Fruit fly (Drosophila melanogaster) whole organism, embryonic: ENCODE data around the gene CG42268.

Experiments used
- Adf1 ChIP-seq: fragments of 200-800 bp; sonication (Bioruptor generic); IDR thresholded peaks from 2 replicates; pipeline ENCODE4 v1.3.6; 2022; ENCODE audit warnings: missing biosample characterization, missing genetic modification characterization
- Asciz ChIP-seq: fragments of 200-800 bp; sonication (Bioruptor generic); optimal IDR thresholded peaks from 2 replicates; lab custom pipeline; 2017; ENCODE audit warnings: missing biosample characterization, mild to moderate bottlenecking, missing genetic modification characterization, missing genetic modification reagents
- Atf-2 ChIP-seq: fragments of 200-800 bp; sonication (Bioruptor generic); optimal IDR thresholded peaks from 2 replicates; lab custom pipeline; 2016; ENCODE audit warnings: missing biosample characterization, missing genetic modification characterization
- B-H1 ChIP-seq: fragments of 200-800 bp; sonication (Bioruptor generic); IDR thresholded peaks from 3 replicates; pipeline ENCODE4 v1.3.6; 2022; ENCODE audit warnings: missing biosample characterization, missing genetic modification characterization
- CG10209 ChIP-seq: fragments of 200-800 bp; sonication (Bioruptor generic); optimal IDR thresholded peaks from 3 replicates; lab custom pipeline; 2017; ENCODE audit warnings: missing biosample characterization, mild to moderate bottlenecking, missing genetic modification characterization, missing genetic modification reagents
- CG10366 ChIP-seq: fragments of 200-800 bp; sonication (Bioruptor generic); IDR thresholded peaks from 2 replicates; pipeline ENCODE4 v1.3.6; 2022; ENCODE audit warnings: missing biosample characterization, missing genetic modification characterization
- CG11560 ChIP-seq: fragments of 200-800 bp; sonication (Bioruptor generic); IDR thresholded peaks from 3 replicates; pipeline ENCODE4 v1.3.6; 2022; ENCODE audit warnings: missing biosample characterization, missing genetic modification characterization
- CG11696 ChIP-seq: fragments of 200-800 bp; sonication (Bioruptor generic); IDR thresholded peaks from 2 replicates; pipeline ENCODE4 v1.3.6; 2022; ENCODE audit warnings: missing biosample characterization, missing genetic modification characterization
- CG11723 ChIP-seq: fragments of 200-800 bp; sonication (Bioruptor generic); optimal IDR thresholded peaks from 2 replicates; lab custom pipeline; 2017; ENCODE audit warnings: missing biosample characterization, mild to moderate bottlenecking, missing genetic modification characterization
- CG12942 ChIP-seq: fragments of 200-800 bp; sonication (Bioruptor generic); optimal IDR thresholded peaks from 3 replicates; lab custom pipeline; 2016; ENCODE audit warnings: missing biosample characterization, missing genetic modification characterization
- CG16779 ChIP-seq: fragments of 200-800 bp; sonication (Bioruptor generic); IDR thresholded peaks from 2 replicates; pipeline ENCODE4 v1.3.6; 2022; ENCODE audit warnings: missing biosample characterization, missing genetic modification characterization
- CG17568 ChIP-seq: fragments of 200-800 bp; sonication (Bioruptor generic); optimal IDR thresholded peaks from 2 replicates; lab custom pipeline; 2018; ENCODE audit warnings: missing biosample characterization, mild to moderate bottlenecking, missing genetic modification characterization, moderate library complexity
- CG18011 ChIP-seq: fragments of 200-800 bp; sonication (Bioruptor generic); optimal IDR thresholded peaks from 2 replicates; lab custom pipeline; 2017; ENCODE audit warnings: missing biosample characterization, missing genetic modification characterization, mild to moderate bottlenecking, moderate library complexity, missing genotype
- CG33213 ChIP-seq: fragments of 200-800 bp; sonication (Bioruptor generic); optimal IDR thresholded peaks from 3 replicates; lab custom pipeline; 2016; ENCODE audit warnings: missing biosample characterization, missing genetic modification characterization
- CG4282 ChIP-seq: fragments of 200-800 bp; sonication (Bioruptor generic); optimal IDR thresholded peaks from 2 replicates; lab custom pipeline; 2016; ENCODE audit warnings: missing biosample characterization, missing genetic modification characterization
- CG4424 ChIP-seq: fragments of 200-800 bp; sonication (Bioruptor generic); optimal IDR thresholded peaks from 3 replicates; lab custom pipeline; 2016; ENCODE audit warnings: missing biosample characterization, missing genetic modification characterization
- CG4707 ChIP-seq: fragments of 200-800 bp; sonication (Bioruptor generic); optimal IDR thresholded peaks from 2 replicates; lab custom pipeline; 2018; ENCODE audit warnings: missing biosample characterization, mild to moderate bottlenecking, missing genetic modification characterization, moderate library complexity
- CG4820 ChIP-seq: fragments of 200-800 bp; sonication (Bioruptor generic); optimal IDR thresholded peaks from 3 replicates; lab custom pipeline; 2016; ENCODE audit warnings: missing biosample characterization, missing genetic modification characterization
- CG6272 ChIP-seq: fragments of 200-800 bp; sonication (Bioruptor generic); IDR thresholded peaks from 2 replicates; pipeline ENCODE4 v1.3.6; 2022; ENCODE audit warnings: missing biosample characterization, missing genetic modification characterization
- CG6683 ChIP-seq: fragments of 200-800 bp; sonication (Bioruptor generic); optimal IDR thresholded peaks from 2 replicates; lab custom pipeline; 2017; ENCODE audit warnings: missing biosample characterization, mild to moderate bottlenecking, missing genetic modification characterization, missing genetic modification reagents
- CG7357 ChIP-seq: fragments of 200-800 bp; sonication (Bioruptor generic); IDR thresholded peaks from 3 replicates; pipeline ENCODE4 v1.3.6; 2022; ENCODE audit warnings: missing biosample characterization, missing genetic modification characterization
- CG7786 ChIP-seq: fragments of 200-800 bp; sonication (Bioruptor generic); optimal IDR thresholded peaks from 2 replicates; lab custom pipeline; 2016; ENCODE audit warnings: missing biosample characterization, missing genetic modification characterization
- CG8359 ChIP-seq: fragments of 200-800 bp; sonication (Bioruptor generic); optimal IDR thresholded peaks from 2 replicates; lab custom pipeline; 2017; ENCODE audit warnings: missing biosample characterization, mild to moderate bottlenecking, missing genetic modification characterization, borderline replicate concordance
- CG8478 ChIP-seq: fragments of >200 bp; optimal IDR thresholded peaks from 2 replicates; lab custom pipeline; 2018
- CG9437 ChIP-seq: fragments of 200-800 bp; sonication (Bioruptor generic); optimal IDR thresholded peaks from 2 replicates; lab custom pipeline; 2018; ENCODE audit warnings: missing biosample characterization, mild to moderate bottlenecking, missing genetic modification characterization
- Camta ChIP-seq: fragments of 200-800 bp; sonication (Bioruptor generic); optimal IDR thresholded peaks from 2 replicates; lab custom pipeline; 2016; ENCODE audit warnings: missing biosample characterization, missing genetic modification characterization
- Dad ChIP-seq: fragments of 200-800 bp; sonication (Bioruptor generic); optimal IDR thresholded peaks from 3 replicates; lab custom pipeline; 2016; ENCODE audit warnings: missing biosample characterization, missing genetic modification characterization
- Elba2 ChIP-seq: fragments of 200-800 bp; sonication (Bioruptor generic); optimal IDR thresholded peaks from 3 replicates; lab custom pipeline; 2016; ENCODE audit warnings: missing biosample characterization, missing genetic modification characterization
- Ets97D ChIP-seq: fragments of 200-800 bp; sonication (Bioruptor generic); optimal IDR thresholded peaks from 3 replicates; lab custom pipeline; 2016; ENCODE audit warnings: missing biosample characterization, missing genetic modification characterization
- Hmx ChIP-seq: fragments of 200-800 bp; sonication (Bioruptor generic); optimal IDR thresholded peaks from 2 replicates; lab custom pipeline; 2016; ENCODE audit warnings: missing biosample characterization, missing genetic modification characterization
- Lpt ChIP-seq: fragments of >200 bp; optimal IDR thresholded peaks from 2 replicates; lab custom pipeline; 2018; ENCODE audit warnings: missing biosample characterization, missing genetic modification characterization
- Nf-YA ChIP-seq: fragments of 200-800 bp; sonication (Bioruptor generic); IDR thresholded peaks from 2 replicates; pipeline ENCODE4 v1.3.6; 2022; ENCODE audit warnings: missing biosample characterization, missing genetic modification characterization
- Nf-YB ChIP-seq: fragments of 200-800 bp; sonication (Bioruptor generic); optimal IDR thresholded peaks from 3 replicates; lab custom pipeline; 2019; ENCODE audit warnings: missing biosample characterization, mild to moderate bottlenecking, missing genetic modification characterization, moderate library complexity
- Opbp ChIP-seq: fragments of 200-800 bp; sonication (Bioruptor generic); IDR thresholded peaks from 3 replicates; pipeline ENCODE4 v1.3.6; 2022; ENCODE audit warnings: missing biosample characterization, missing genetic modification characterization; ENCODE audit not compliant: partially characterized antibody
- Tbp ChIP-seq: fragments of >200 bp; optimal IDR thresholded peaks from 2 replicates; lab custom pipeline; 2018; ENCODE audit warnings: missing biosample characterization, missing genetic modification characterization
- ab ChIP-seq: fragments of 200-800 bp; sonication (Bioruptor generic); optimal IDR thresholded peaks from 2 replicates; lab custom pipeline; 2016; ENCODE audit warnings: missing biosample characterization, missing genetic modification characterization
- ase ChIP-seq: fragments of 200-800 bp; sonication (Bioruptor generic); IDR thresholded peaks from 3 replicates; pipeline ENCODE4 v1.3.6; 2022; ENCODE audit warnings: missing biosample characterization, missing genetic modification characterization
- croc ChIP-seq: fragments of 200-800 bp; sonication (Bioruptor generic); conservative IDR thresholded peaks from 3 replicates; pipeline ENCODE4 v1.3.6; 2022; ENCODE audit warnings: missing biosample characterization, missing genetic modification characterization
- fd64A ChIP-seq: fragments of 200-800 bp; sonication (Bioruptor generic); optimal IDR thresholded peaks from 3 replicates; lab custom pipeline; 2018; ENCODE audit warnings: missing biosample characterization, mild to moderate bottlenecking, missing genetic modification characterization
- gcm2 ChIP-seq: fragments of 200-800 bp; sonication (Bioruptor generic); optimal IDR thresholded peaks from 2 replicates; lab custom pipeline; 2016; ENCODE audit warnings: missing biosample characterization, missing genetic modification characterization
- gt ChIP-seq: fragments of 200-800 bp; sonication (Bioruptor generic); IDR thresholded peaks from 2 replicates; pipeline ENCODE4 v1.3.6; 2022; ENCODE audit warnings: missing biosample characterization, missing genetic modification characterization
- kah ChIP-seq: fragments of 200-800 bp; sonication (Bioruptor generic); optimal IDR thresholded peaks from 2 replicates; lab custom pipeline; 2018; ENCODE audit warnings: missing biosample characterization, mild to moderate bottlenecking, missing genetic modification characterization
- lbe ChIP-seq: fragments of 200-800 bp; sonication (Bioruptor generic); optimal IDR thresholded peaks from 2 replicates; lab custom pipeline; 2016; ENCODE audit warnings: missing biosample characterization, mild to moderate bottlenecking, missing genetic modification characterization
- repo ChIP-seq: fragments of 200-800 bp; sonication (Bioruptor generic); optimal IDR thresholded peaks from 2 replicates; lab custom pipeline; 2016; ENCODE audit warnings: missing biosample characterization, missing genetic modification characterization
- rib ChIP-seq: fragments of 200-800 bp; sonication (Bioruptor generic); IDR thresholded peaks from 2 replicates; pipeline ENCODE4 v1.3.6; 2022; ENCODE audit warnings: missing biosample characterization, missing genetic modification characterization
- sc ChIP-seq, 3 experiments: fragments of >200 bp in 2 of 3; fragments of 200-800 bp in 1 of 3; sonication (Bioruptor generic) in 1 of 3; optimal IDR thresholded peaks; 2 replicates in 2 of 3; 3 replicates in 1 of 3; lab custom pipeline; 2017; ENCODE audit warnings: mild to moderate bottlenecking in 1 of 3, missing biosample characterization in 1 of 3, missing genetic modification characterization in 1 of 3, missing genetic modification reagents in 1 of 3
- sd ChIP-seq: fragments of 200-800 bp; sonication (Bioruptor generic); optimal IDR thresholded peaks from 3 replicates; lab custom pipeline; 2018; ENCODE audit warnings: missing biosample characterization, mild to moderate bottlenecking, missing genetic modification characterization, moderate library complexity
- slbo ChIP-seq: fragments of 200-800 bp; sonication (Bioruptor generic); IDR thresholded peaks from 2 replicates; pipeline ENCODE4 v1.3.6; 2022; ENCODE audit warnings: missing biosample characterization, missing genetic modification characterization
- so ChIP-seq: fragments of 200-800 bp; sonication (Bioruptor generic); IDR thresholded peaks from 3 replicates; pipeline ENCODE4 v1.3.6; 2022; ENCODE audit warnings: missing biosample characterization, missing genetic modification characterization
- sob ChIP-seq: fragments of 200-800 bp; sonication (Bioruptor generic); IDR thresholded peaks from 2 replicates; pipeline ENCODE4 v1.3.6; 2022; ENCODE audit warnings: missing biosample characterization, missing genetic modification characterization
- ssp ChIP-seq: fragments of 200-800 bp; sonication (Bioruptor generic); IDR thresholded peaks from 2 replicates; pipeline ENCODE4 v1.3.6; 2022; ENCODE audit warnings: missing biosample characterization, missing genetic modification characterization
- vnd ChIP-seq: fragments of 200-800 bp; sonication (Bioruptor generic); IDR thresholded peaks from 3 replicates; pipeline ENCODE4 v1.3.6; 2022; ENCODE audit warnings: missing biosample characterization, missing genetic modification characterization; ENCODE audit not compliant: partially characterized antibody
- wdn ChIP-seq: fragments of 200-800 bp; sonication (Bioruptor generic); IDR thresholded peaks from 2 replicates; pipeline ENCODE4 v1.3.6; 2022; ENCODE audit warnings: missing biosample characterization, missing genetic modification characterization

Gene CG42268

DNA sequence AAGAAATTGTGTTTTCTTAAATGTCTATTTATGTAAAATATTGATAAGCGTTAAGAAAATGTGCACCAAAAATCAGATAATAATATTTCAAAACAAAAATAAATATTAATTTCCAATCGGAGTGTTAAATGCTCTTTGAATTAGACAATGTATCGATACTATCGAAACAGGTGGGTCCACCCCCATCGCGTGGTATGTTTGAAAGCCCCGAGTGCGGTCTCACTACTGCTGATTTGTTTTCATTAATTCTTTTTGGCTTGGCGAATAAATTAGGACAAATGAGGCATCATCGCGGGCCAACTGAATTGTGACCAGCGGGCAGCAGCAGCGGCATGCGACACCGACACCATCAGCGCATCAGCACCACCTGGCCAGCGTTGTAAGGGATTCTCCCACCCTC lies 33.5 kb downstream of the CG42268 start, which contains the start of gene Naa60 (continued):
- no peak for TF ChIP-seq Camta (GFP tag; lab: Kevin White, UChicago)
- no peak for TF ChIP-seq CG8478 (lab: Kevin White, UChicago)
- no peak for TF ChIP-seq CG11723
- no peak for TF ChIP-seq gcm2 (GFP tag; lab: Kevin White, UChicago)
- TF ChIP-seq Adf1: no peak
- TF ChIP-seq CG8359 (GFP tag; lab: Kevin White, UChicago): no peak
- no peak for TF ChIP-seq sd (tag; lab: Kevin White, UChicago)
- no peak for TF ChIP-seq CG6683
- TF ChIP-seq CG6272: no peak
- TF ChIP-seq Hmx: no peak
- peak; percentile 94 for TF ChIP-seq kah (GFP tag; lab: Kevin White, UChicago)
- no peak for TF ChIP-seq Asciz (GFP tag; lab: Kevin White, UChicago)
- no peak for TF ChIP-seq CG9437 (GFP tag; lab: Kevin White, UChicago)
- no peak for TF ChIP-seq CG4282 (GFP tag; lab: Kevin White, UChicago)
- TF ChIP-seq CG7357: no peak
- TF ChIP-seq CG17568 (GFP tag; lab: Kevin White, UChicago): no peak
- no peak for TF ChIP-seq croc
- no peak for TF ChIP-seq repo
- TF ChIP-seq Ets97D (GFP tag; lab: Kevin White, UChicago): peak; percentile 0
- TF ChIP-seq rib: no peak
- no peak for TF ChIP-seq wdn (GFP tag; lab: Robert Waterston, UW)
- TF ChIP-seq CG33213 (GFP tag; lab: Kevin White, UChicago): no peak
- TF ChIP-seq CG16779 (GFP tag; lab: Robert Waterston, UW): no peak
- no peak for TF ChIP-seq Nf-YB
- TF ChIP-seq Opbp (GFP tag; lab: Robert Waterston, UW): peak; percentile 90
- no peak; the same call in 1 of the 2 replicates for TF ChIP-seq slbo (GFP tag; lab: Robert Waterston, UW)
- no peak for TF ChIP-seq CG7786 (GFP tag; lab: Kevin White, UChicago)
- TF ChIP-seq CG4707 (GFP tag; lab: Kevin White, UChicago): no peak
- TF ChIP-seq vnd (GFP tag; lab: Robert Waterston, UW): peak; percentile 62
- TF ChIP-seq CG11696 (GFP tag; lab: Robert Waterston, UW): no peak
- no peak for TF ChIP-seq B-H1 (GFP tag; lab: Robert Waterston, UW)
- TF ChIP-seq Lpt (GFP tag; lab: Kevin White, UChicago): no peak
- TF ChIP-seq CG18011 (GFP tag; lab: Kevin White, UChicago): no peak
- no peak for TF ChIP-seq ab
- TF ChIP-seq CG10366 (GFP tag; lab: Robert Waterston, UW): no peak
- no peak for TF ChIP-seq ssp (GFP tag; lab: Robert Waterston, UW)
- TF ChIP-seq Atf-2 (GFP tag; lab: Kevin White, UChicago): no peak
- TF ChIP-seq sob (GFP tag; lab: Robert Waterston, UW): no peak
- no peak for TF ChIP-seq Nf-YA (GFP tag; lab: Robert Waterston, UW)
- TF ChIP-seq sc (optimal IDR thresholded peaks at IDR 0.05; lab: Kevin White, UChicago): no peak
- TF ChIP-seq sc (GFP tag; optimal IDR thresholded peaks at IDR 0.05; lab: Kevin White, UChicago): no peak
- TF ChIP-seq Dad: no peak
- TF ChIP-seq CG4424 (GFP tag; lab: Kevin White, UChicago): peak; percentile 5
- TF ChIP-seq so (GFP tag; lab: Robert Waterston, UW): no peak
- TF ChIP-seq CG10209: no peak
- TF ChIP-seq fd64A (GFP tag; lab: Kevin White, UChicago): no peak
- TF ChIP-seq ase (GFP tag; lab: Robert Waterston, UW): no peak
- no peak for TF ChIP-seq gt (GFP tag; lab: Robert Waterston, UW)
- TF ChIP-seq CG12942 (GFP tag; lab: Kevin White, UChicago): no peak
- no peak for TF ChIP-seq lbe (GFP tag; lab: Kevin White, UChicago)
- TF ChIP-seq CG11560: no peak
- TF ChIP-seq CG4820 (GFP tag; lab: Kevin White, UChicago): no peak
- no peak for TF ChIP-seq Tbp
- TF ChIP-seq Elba2: peak; percentile 15
